Fruit fly (Drosophila melanogaster) S2 (cell line): ENCODE results near the gene Pi4KIIIalpha.

Experiments
- CG8478 ChIP-seq: fragments of >200 bp; optimal IDR thresholded peaks from 2 replicates; lab custom pipeline; 2018
- CTCF ChIP-seq, 2 experiments: fragments of >200 bp; optimal IDR thresholded peaks; 2 replicates each; lab custom pipeline; 2018

DNA sequence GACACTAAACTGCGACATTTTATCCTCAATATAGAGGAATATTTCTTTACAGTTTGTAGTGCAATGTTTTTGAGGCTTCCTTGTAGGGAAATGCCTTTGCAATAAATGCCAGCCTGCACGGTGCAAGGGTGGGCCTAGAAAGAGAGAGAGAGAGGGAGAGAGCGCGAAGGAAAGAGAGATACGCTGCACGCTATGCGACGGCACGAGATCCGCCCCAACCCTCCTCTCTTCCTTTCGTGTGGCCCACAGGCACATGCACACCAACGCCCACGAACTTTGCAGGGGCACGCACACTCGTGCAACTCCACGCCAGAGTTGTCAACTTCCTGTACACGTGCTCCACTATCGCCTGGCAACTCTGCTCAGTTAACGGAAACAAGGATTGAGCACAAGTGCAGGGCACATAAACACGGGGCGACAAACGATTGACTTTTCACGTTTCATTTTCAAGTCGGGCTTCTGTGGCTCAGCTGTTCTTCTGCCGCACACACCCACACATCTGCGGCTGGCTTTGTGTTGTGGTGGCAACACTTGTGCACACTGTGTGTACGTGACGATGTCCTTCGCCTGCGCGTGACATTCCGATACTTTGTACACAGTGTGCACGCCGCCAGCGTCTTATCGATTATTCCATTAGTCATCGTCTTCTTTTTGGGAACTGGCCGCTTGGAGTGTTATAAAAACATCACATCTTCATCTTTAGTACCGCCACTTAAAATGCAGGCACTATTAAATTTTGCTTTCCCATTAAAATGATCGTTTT lies 11.5 kb downstream of the Pi4KIIIalpha start:
- TF ChIP-seq CG8478 (lab: Kevin White, UChicago) (no peak), CTCF (optimal IDR thresholded peaks at IDR 0.05; lab: Kevin White, UChicago) (no peak)
